Fruit fly (Drosophila melanogaster) whole organism, embryonic: ENCODE data around the gene mRpS33.

ENCODE experiments used
- Asciz ChIP-seq: fragments of 200-800 bp; sonication (Bioruptor generic); optimal IDR thresholded peaks from 2 replicates; lab custom pipeline; 2017; ENCODE audit warnings: missing biosample characterization, mild to moderate bottlenecking, missing genetic modification characterization, missing genetic modification reagents
- Atf3 ChIP-seq: fragments of 200-800 bp; sonication (Bioruptor generic); optimal IDR thresholded peaks from 3 replicates; lab custom pipeline; 2016; ENCODE audit warnings: missing biosample characterization, missing genetic modification characterization
- CG10209 ChIP-seq: fragments of 200-800 bp; sonication (Bioruptor generic); optimal IDR thresholded peaks from 3 replicates; lab custom pipeline; 2017; ENCODE audit warnings: missing biosample characterization, mild to moderate bottlenecking, missing genetic modification characterization, missing genetic modification reagents
- CG11093 ChIP-seq: fragments of 200-800 bp; sonication (Bioruptor generic); IDR thresholded peaks from 3 replicates; pipeline ENCODE4 v1.3.6; 2022; ENCODE audit warnings: missing biosample characterization, missing genetic modification characterization
- CG12155 ChIP-seq: fragments of 200-800 bp; sonication (Bioruptor generic); optimal IDR thresholded peaks from 3 replicates; lab custom pipeline; 2016; ENCODE audit warnings: missing biosample characterization, missing genetic modification characterization
- CG12219 ChIP-seq: fragments of 200-800 bp; sonication (Bioruptor generic); optimal IDR thresholded peaks from 3 replicates; lab custom pipeline; 2018; ENCODE audit warnings: missing biosample characterization, mild to moderate bottlenecking, missing genetic modification characterization
- CG12299 ChIP-seq: fragments of 200-800 bp; sonication (Bioruptor generic); optimal IDR thresholded peaks from 2 replicates; lab custom pipeline; 2018; ENCODE audit warnings: missing biosample characterization, mild to moderate bottlenecking, missing genetic modification characterization
- CG13424 ChIP-seq: fragments of 200-800 bp; sonication (Bioruptor generic); optimal IDR thresholded peaks from 2 replicates; lab custom pipeline; 2019; ENCODE audit warnings: missing biosample characterization, mild to moderate bottlenecking, missing genetic modification characterization, moderate library complexity
- CG13894 ChIP-seq: fragments of 200-800 bp; sonication (Bioruptor generic); optimal IDR thresholded peaks from 3 replicates; lab custom pipeline; 2018; ENCODE audit warnings: missing biosample characterization, mild to moderate bottlenecking, missing genetic modification characterization, moderate library complexity
- CG14014 ChIP-seq: fragments of 200-800 bp; sonication (Bioruptor generic); IDR thresholded peaks from 2 replicates; pipeline ENCODE4 v1.3.6; 2022; ENCODE audit warnings: missing biosample characterization, missing genetic modification characterization
- CG14710 ChIP-seq: fragments of 200-800 bp; sonication (Bioruptor generic); optimal IDR thresholded peaks from 3 replicates; lab custom pipeline; 2019; ENCODE audit warnings: missing biosample characterization, mild to moderate bottlenecking, missing genetic modification characterization, moderate library complexity
- CG17361 ChIP-seq: fragments of 200-800 bp; sonication (Bioruptor generic); IDR thresholded peaks from 3 replicates; pipeline ENCODE4 v1.3.6; 2022; ENCODE audit warnings: missing biosample characterization, missing genetic modification characterization
- CG17385 ChIP-seq: fragments of 200-800 bp; sonication (Bioruptor generic); optimal IDR thresholded peaks from 3 replicates; lab custom pipeline; 2018; ENCODE audit warnings: missing biosample characterization, mild to moderate bottlenecking, missing genetic modification characterization
- CG17829 ChIP-seq: fragments of 200-800 bp; optimal IDR thresholded peaks from 2 replicates; lab custom pipeline; 2019; ENCODE audit warnings: missing biosample characterization, mild to moderate bottlenecking, missing genetic modification characterization, moderate library complexity
- CG18599 ChIP-seq: fragments of 200-800 bp; sonication (Bioruptor generic); optimal IDR thresholded peaks from 3 replicates; lab custom pipeline; 2017; ENCODE audit warnings: missing biosample characterization, missing genetic modification characterization, mild to moderate bottlenecking, moderate library complexity, missing genetic modification reagents
- CG2875 ChIP-seq: fragments of 200-800 bp; sonication (Bioruptor generic); optimal IDR thresholded peaks from 2 replicates; lab custom pipeline; 2017; ENCODE audit warnings: missing biosample characterization, mild to moderate bottlenecking, missing genetic modification characterization, missing genetic modification reagents
- CG31365 ChIP-seq: fragments of 200-800 bp; sonication (Bioruptor generic); optimal IDR thresholded peaks from 2 replicates; lab custom pipeline; 2018; ENCODE audit warnings: missing biosample characterization, mild to moderate bottlenecking, missing genetic modification characterization
- CG3281 ChIP-seq: fragments of 200-800 bp; sonication (Bioruptor generic); optimal IDR thresholded peaks from 3 replicates; lab custom pipeline; 2017; ENCODE audit warnings: missing biosample characterization, mild to moderate bottlenecking, missing genetic modification characterization
- CG4360 ChIP-seq: fragments of 200-800 bp; sonication (Bioruptor generic); IDR thresholded peaks from 2 replicates; pipeline ENCODE4 v1.3.6; 2022; ENCODE audit warnings: missing biosample characterization, missing genetic modification characterization
- CG4424 ChIP-seq: fragments of 200-800 bp; sonication (Bioruptor generic); optimal IDR thresholded peaks from 3 replicates; lab custom pipeline; 2016; ENCODE audit warnings: missing biosample characterization, missing genetic modification characterization
- CG5180 ChIP-seq: fragments of 200-800 bp; sonication (Bioruptor generic); optimal IDR thresholded peaks from 3 replicates; lab custom pipeline; 2017; ENCODE audit warnings: missing biosample characterization, missing genetic modification characterization, mild to moderate bottlenecking, moderate library complexity, missing genetic modification reagents
- CG7987 ChIP-seq: fragments of 200-800 bp; sonication (Bioruptor generic); optimal IDR thresholded peaks from 2 replicates; lab custom pipeline; 2018; ENCODE audit warnings: missing biosample characterization, mild to moderate bottlenecking, missing genetic modification characterization, moderate library complexity
- CG8924 ChIP-seq: fragments of 200-800 bp; optimal IDR thresholded peaks from 3 replicates; lab custom pipeline; 2019; ENCODE audit warnings: missing biosample characterization, mild to moderate bottlenecking, missing genetic modification characterization, moderate library complexity
- CoRest ChIP-seq: fragments of 200-800 bp; sonication (Bioruptor generic); optimal IDR thresholded peaks from 3 replicates; lab custom pipeline; 2018; ENCODE audit warnings: missing biosample characterization, mild to moderate bottlenecking, missing genetic modification characterization, moderate library complexity
- Eip74EF ChIP-seq, 2 experiments: fragments of 200-800 bp in 1 of 2; fragments of >200 bp in 1 of 2; sonication (Bioruptor generic) in 1 of 2; optimal IDR thresholded peaks; 2 replicates each; lab custom pipeline; 2017 to 2019; ENCODE audit warnings: missing biosample characterization in 2 of 2, missing genetic modification characterization in 2 of 2, mild to moderate bottlenecking in 1 of 2, moderate library complexity in 1 of 2
- Fer3 ChIP-seq: fragments of 200-800 bp; sonication (Bioruptor generic); optimal IDR thresholded peaks from 2 replicates; lab custom pipeline; 2018; ENCODE audit warnings: missing biosample characterization, mild to moderate bottlenecking, missing genetic modification characterization, moderate library complexity
- HmgZ ChIP-seq: fragments of 200-800 bp; sonication (Bioruptor generic); optimal IDR thresholded peaks from 2 replicates; lab custom pipeline; 2018; ENCODE audit warnings: missing biosample characterization, mild to moderate bottlenecking, missing genetic modification characterization
- Meics ChIP-seq: fragments of 200-800 bp; sonication (Bioruptor generic); optimal IDR thresholded peaks from 2 replicates; lab custom pipeline; 2017; ENCODE audit warnings: missing biosample characterization, mild to moderate bottlenecking, missing genetic modification characterization
- Nf-YC ChIP-seq: fragments of 200-800 bp; optimal IDR thresholded peaks from 3 replicates; lab custom pipeline; 2019; ENCODE audit warnings: missing biosample characterization, mild to moderate bottlenecking, missing genetic modification characterization, moderate library complexity
- Xbp1 ChIP-seq: fragments of 200-800 bp; sonication (Bioruptor generic); optimal IDR thresholded peaks from 3 replicates; lab custom pipeline; 2016; ENCODE audit warnings: missing biosample characterization, mild to moderate bottlenecking, missing genetic modification characterization
- Xrp1 ChIP-seq: fragments of 200-800 bp; sonication (Bioruptor generic); IDR thresholded peaks from 2 replicates; pipeline ENCODE4 v1.3.6; 2022; ENCODE audit warnings: missing biosample characterization, missing genetic modification characterization
- bigmax ChIP-seq: fragments of 200-800 bp; sonication (Bioruptor generic); optimal IDR thresholded peaks from 2 replicates; lab custom pipeline; 2018; ENCODE audit warnings: missing biosample characterization, mild to moderate bottlenecking, missing genetic modification characterization
- chif ChIP-seq, 2 experiments: fragments of 200-800 bp; sonication (Bioruptor generic); optimal IDR thresholded peaks; 3 replicates each; lab custom pipeline; 2016; ENCODE audit warnings: missing biosample characterization in 2 of 2, missing genetic modification characterization in 2 of 2
- cwo ChIP-seq: fragments of 200-800 bp; sonication (Bioruptor generic); optimal IDR thresholded peaks from 3 replicates; lab custom pipeline; 2017; ENCODE audit warnings: missing biosample characterization, missing genetic modification characterization, mild to moderate bottlenecking, moderate library complexity, missing genetic modification reagents
- fd96Cb ChIP-seq: fragments of 200-800 bp; sonication (Bioruptor generic); optimal IDR thresholded peaks from 2 replicates; lab custom pipeline; 2018; ENCODE audit warnings: missing biosample characterization, mild to moderate bottlenecking, missing genetic modification characterization, moderate library complexity
- gfzf ChIP-seq: fragments of 200-800 bp; sonication (Bioruptor generic); optimal IDR thresholded peaks from 2 replicates; lab custom pipeline; 2016; ENCODE audit warnings: missing biosample characterization, mild to moderate bottlenecking, missing genetic modification characterization, moderate library complexity
- grau ChIP-seq: fragments of 200-800 bp; optimal IDR thresholded peaks from 3 replicates; lab custom pipeline; 2019; ENCODE audit warnings: missing biosample characterization, mild to moderate bottlenecking, missing genetic modification characterization, moderate library complexity
- hkb ChIP-seq, 2 experiments: fragments of 200-800 bp in 1 of 2; fragments of >200 bp in 1 of 2; sonication (Bioruptor generic) in 1 of 2; IDR thresholded peaks in 1 of 2; optimal IDR thresholded peaks in 1 of 2; 2 replicates each; pipeline versions ENCODE4 v1.3.6 to Lab custom; 2017 to 2022; ENCODE audit warnings: missing biosample characterization in 1 of 2, missing genetic modification characterization in 1 of 2
- jing ChIP-seq: fragments of 200-800 bp; sonication (Bioruptor generic); optimal IDR thresholded peaks from 2 replicates; lab custom pipeline; 2018; ENCODE audit warnings: missing biosample characterization, mild to moderate bottlenecking, missing genetic modification characterization
- knrl ChIP-seq: fragments of 200-800 bp; sonication (Bioruptor generic); IDR thresholded peaks from 3 replicates; pipeline ENCODE4 v1.3.6; 2022; ENCODE audit warnings: missing biosample characterization, missing genetic modification characterization; ENCODE audit not compliant: partially characterized antibody
- lilli ChIP-seq: fragments of 200-800 bp; sonication (Bioruptor generic); optimal IDR thresholded peaks from 3 replicates; lab custom pipeline; 2016; ENCODE audit warnings: missing biosample characterization, missing genetic modification characterization
- lola ChIP-seq, 3 experiments: fragments of >200 bp in 2 of 3; fragments of 200-800 bp in 1 of 3; sonication (Bioruptor generic) in 1 of 3; optimal IDR thresholded peaks; 2 replicates each; lab custom pipeline; 2017 to 2019; ENCODE audit warnings: missing biosample characterization in 3 of 3, missing genetic modification characterization in 3 of 3, mild to moderate bottlenecking in 1 of 3, moderate library complexity in 1 of 3
- peb ChIP-seq: fragments of 200-800 bp; sonication (Bioruptor generic); IDR thresholded peaks from 2 replicates; pipeline ENCODE4 v1.3.6; 2022; ENCODE audit warnings: missing biosample characterization, missing genetic modification characterization
- row ChIP-seq: fragments of 200-800 bp; sonication (Bioruptor generic); IDR thresholded peaks from 3 replicates; pipeline ENCODE4 v1.3.6; 2022; ENCODE audit warnings: missing biosample characterization, missing genetic modification characterization
- scrt ChIP-seq: fragments of 200-800 bp; sonication (Bioruptor generic); optimal IDR thresholded peaks from 2 replicates; lab custom pipeline; 2018; ENCODE audit warnings: missing biosample characterization, mild to moderate bottlenecking, missing genetic modification characterization, moderate library complexity
- sd ChIP-seq: fragments of 200-800 bp; sonication (Bioruptor generic); optimal IDR thresholded peaks from 3 replicates; lab custom pipeline; 2018; ENCODE audit warnings: missing biosample characterization, mild to moderate bottlenecking, missing genetic modification characterization, moderate library complexity
- sqz ChIP-seq: fragments of 200-800 bp; sonication (Bioruptor generic); optimal IDR thresholded peaks from 3 replicates; lab custom pipeline; 2018; ENCODE audit warnings: missing biosample characterization, mild to moderate bottlenecking, missing genetic modification characterization
- tll ChIP-seq, 2 experiments: fragments of 200-800 bp in 1 of 2; fragments of >200 bp in 1 of 2; sonication (Bioruptor generic) in 1 of 2; optimal IDR thresholded peaks; 2 replicates each; lab custom pipeline; 2017 to 2019; ENCODE audit warnings: missing biosample characterization in 2 of 2, missing genetic modification characterization in 2 of 2, mild to moderate bottlenecking in 1 of 2, moderate library complexity in 1 of 2

Gene mRpS33

DNA sequence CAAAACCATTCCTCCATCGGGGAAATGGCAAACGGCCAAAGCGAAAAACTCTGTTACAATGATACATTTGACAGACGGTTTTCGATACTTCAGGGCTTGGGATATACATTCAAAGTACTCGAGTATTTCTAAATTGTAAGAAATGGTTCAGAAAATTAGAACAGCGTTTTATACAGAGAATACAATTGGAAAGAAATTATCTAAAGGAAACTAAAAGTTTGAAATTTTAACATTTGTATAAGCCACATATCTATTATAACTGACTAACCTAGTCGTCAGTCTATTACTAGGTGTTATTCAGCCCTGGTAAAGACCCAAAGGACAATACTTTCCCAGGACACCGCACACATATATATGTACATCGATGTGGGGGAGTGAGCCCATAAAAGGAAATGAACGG is 40.1 kb upstream of the mRpS33 start (continued):
- TF ChIP-seq hkb (optimal IDR thresholded peaks at IDR 0.05; lab: Kevin White, UChicago), result no peak
- TF ChIP-seq hkb (GFP tag; IDR thresholded peaks at IDR 0.05; lab: Robert Waterston, UW), result peak; percentile 56
- TF ChIP-seq row (GFP tag; lab: Robert Waterston, UW), result peak; percentile 54; the same call in 2 of the 3 replicates
- no peak for TF ChIP-seq fd96Cb
- TF ChIP-seq CG14014 (GFP tag; lab: Robert Waterston, UW), result 0 out of 2 replicates have a peak, but pooled peaks have one; percentile 31
- no peak for TF ChIP-seq Asciz (GFP tag; lab: Kevin White, UChicago)
- no peak for TF ChIP-seq sd (tag; lab: Kevin White, UChicago)
- peak in 1 of 3 experiments; percentile 11 for TF ChIP-seq lola (GFP tag; optimal IDR thresholded peaks at IDR 0.05; lab: Kevin White, UChicago)
- TF ChIP-seq cwo (GFP tag; lab: Kevin White, UChicago), result peak; percentile 45
- peak; percentile 17 for TF ChIP-seq CG17385 (GFP tag; lab: Kevin White, UChicago)
- peak; percentile 7 for TF ChIP-seq CG12155 (GFP tag; lab: Kevin White, UChicago)
- no peak for TF ChIP-seq chif (GFP tag; optimal IDR thresholded peaks at IDR 0.05; lab: Kevin White, UChicago)
- TF ChIP-seq CoRest (tag; lab: Kevin White, UChicago), result peak; percentile 52
- TF ChIP-seq CG17829 (tag; lab: Kevin White, UChicago), result peak; percentile 29
- peak; percentile 50 for TF ChIP-seq Meics (GFP tag; lab: Kevin White, UChicago)
- TF ChIP-seq Nf-YC (tag; lab: Kevin White, UChicago), result peak; percentile 21
- no peak for TF ChIP-seq CG4360 (GFP tag; lab: Robert Waterston, UW)
- TF ChIP-seq grau, result peak; percentile 56
- peak; percentile 54 for TF ChIP-seq CG8924 (tag; lab: Kevin White, UChicago)
- no peak for TF ChIP-seq jing (GFP tag; lab: Kevin White, UChicago)
- peak; percentile 7 for TF ChIP-seq Xbp1 (GFP tag; lab: Kevin White, UChicago)
- peak; percentile 59 for TF ChIP-seq CG13424 (tag; lab: Kevin White, UChicago)
- TF ChIP-seq CG7987 (GFP tag; lab: Kevin White, UChicago), result no peak
- no peak for TF ChIP-seq knrl (GFP tag; lab: Robert Waterston, UW)
- no peak for TF ChIP-seq bigmax (GFP tag; lab: Kevin White, UChicago)
- TF ChIP-seq CG12219 (GFP tag; lab: Kevin White, UChicago), result peak; percentile 11
- TF ChIP-seq peb (GFP tag; lab: Robert Waterston, UW), result no peak
- no peak for TF ChIP-seq tll (GFP tag; optimal IDR thresholded peaks at IDR 0.05; lab: Kevin White, UChicago)
- peak; percentile 49 for TF ChIP-seq CG12299 (tag; lab: Kevin White, UChicago)
- TF ChIP-seq CG18599, result peak; percentile 80
- TF ChIP-seq CG31365 (tag; lab: Kevin White, UChicago), result no peak
- peak; percentile 43 for TF ChIP-seq Fer3
- peak; percentile 64 for TF ChIP-seq CG13894 (tag; lab: Kevin White, UChicago)
- no peak for TF ChIP-seq CG4424 (GFP tag; lab: Kevin White, UChicago)
- TF ChIP-seq CG14710 (tag; lab: Kevin White, UChicago), result peak; percentile 8
- TF ChIP-seq lilli (GFP tag; lab: Kevin White, UChicago), result peak; percentile 3
- peak; percentile 55 for TF ChIP-seq CG3281 (GFP tag; lab: Kevin White, UChicago)
- no peak for TF ChIP-seq Eip74EF (GFP tag; optimal IDR thresholded peaks at IDR 0.05; lab: Kevin White, UChicago)
- TF ChIP-seq HmgZ (tag; lab: Kevin White, UChicago), result peak; percentile 8
- TF ChIP-seq CG5180 (GFP tag; lab: Kevin White, UChicago), result peak; percentile 11
- TF ChIP-seq CG2875 (GFP tag; lab: Kevin White, UChicago), result no peak
- peak; percentile 7 for TF ChIP-seq CG10209 (GFP tag; lab: Kevin White, UChicago)
- peak; percentile 45; the same call in 1 of the 2 replicates for TF ChIP-seq Xrp1 (GFP tag; lab: Robert Waterston, UW)
- no peak for TF ChIP-seq sqz (GFP tag; lab: Kevin White, UChicago)
- TF ChIP-seq Atf3 (GFP tag; lab: Kevin White, UChicago), result no peak
- no peak for TF ChIP-seq gfzf
- no peak for TF ChIP-seq CG11093 (GFP tag; lab: Robert Waterston, UW)
- TF ChIP-seq scrt (GFP tag; lab: Kevin White, UChicago), result peak; percentile 55
- TF ChIP-seq CG17361 (GFP tag; lab: Robert Waterston, UW), result peak; percentile 24; the same call in 1 of the 3 replicates
